Worm (Caenorhabditis elegans) whole organism, L2 larva: ENCODE measurements around the gene twk-31.

Source experiments
- F13H6.1 ChIP-seq: sonication (generic microtip); optimal IDR thresholded peaks from 2 replicates; lab custom pipeline; 2016; ENCODE audit warnings: missing genetic modification characterization, missing compliant biosample characterization
- R02D3.7 ChIP-seq: fragments of 150-350 bp; optimal IDR thresholded peaks from 2 replicates; lab custom pipeline; 2014; ENCODE audit warnings: missing biosample characterization, missing genetic modification characterization
- Y55F3AM.14 ChIP-seq: fragments of 200-800 bp; sonication (Bioruptor generic); optimal IDR thresholded peaks from 2 replicates; lab custom pipeline; 2018; ENCODE audit warnings: mild to moderate bottlenecking, missing genetic modification characterization, missing compliant biosample characterization
- ZK546.5 ChIP-seq: sonication (generic microtip); optimal IDR thresholded peaks from 2 replicates; lab custom pipeline; 2017; ENCODE audit warnings: missing biosample characterization, missing genetic modification characterization
- aly-2 ChIP-seq: fragments of 150-350 bp; optimal IDR thresholded peaks from 2 replicates; lab custom pipeline; 2014; ENCODE audit warnings: missing biosample characterization, missing genetic modification characterization
- blmp-1 ChIP-seq: sonication (generic microtip); optimal IDR thresholded peaks from 2 replicates; lab custom pipeline; 2017; ENCODE audit warnings: missing genetic modification characterization, mild to moderate bottlenecking, missing compliant biosample characterization, antibody characterized with exemption, moderate library complexity; ENCODE audit not compliant: insufficient read depth
- crh-2 ChIP-seq: sonication (generic microtip); optimal IDR thresholded peaks from 2 replicates; lab custom pipeline; 2017; ENCODE audit warnings: missing biosample characterization, missing genetic modification characterization
- elt-1 ChIP-seq: fragments of 150-350 bp; optimal IDR thresholded peaks from 2 replicates; lab custom pipeline; 2014; ENCODE audit warnings: missing biosample characterization, missing genetic modification characterization
- elt-3 ChIP-seq: sonication (generic microtip); optimal IDR thresholded peaks from 2 replicates; lab custom pipeline; 2017; ENCODE audit warnings: missing biosample characterization, missing genetic modification characterization
- fos-1 ChIP-seq: fragments of 150-350 bp; optimal IDR thresholded peaks from 2 replicates; lab custom pipeline; 2014; ENCODE audit warnings: missing biosample characterization, missing genetic modification characterization
- lin-11 ChIP-seq: fragments of 150-350 bp; sonication (generic microtip); optimal IDR thresholded peaks from 2 replicates; lab custom pipeline; 2014; ENCODE audit warnings: missing biosample characterization, missing genetic modification characterization, inconsistent platforms, mixed read lengths
- lin-13 ChIP-seq: fragments of 150-350 bp; optimal IDR thresholded peaks from 2 replicates; lab custom pipeline; 2014; ENCODE audit warnings: missing biosample characterization, missing genetic modification reagents, missing genetic modification characterization
- lin-39 ChIP-seq: fragments of 150-350 bp; optimal IDR thresholded peaks from 2 replicates; lab custom pipeline; 2014; ENCODE audit warnings: missing biosample characterization, missing genetic modification reagents, missing genetic modification characterization
- lsy-2 ChIP-seq, 2 experiments: fragments of 150-350 bp in 1 of 2; sonication (generic microtip) in 1 of 2; optimal IDR thresholded peaks; 2 replicates each; lab custom pipeline; 2014 to 2017; ENCODE audit warnings: missing biosample characterization in 2 of 2, missing genetic modification characterization in 2 of 2
- mab-5 ChIP-seq: fragments of 150-350 bp; optimal IDR thresholded peaks from 2 replicates; lab custom pipeline; 2014; ENCODE audit warnings: missing biosample characterization, missing genetic modification characterization
- nhr-10 ChIP-seq: sonication (generic microtip); optimal IDR thresholded peaks from 2 replicates; lab custom pipeline; 2017; ENCODE audit warnings: missing biosample characterization, missing genetic modification characterization
- nhr-11 ChIP-seq: fragments of 150-350 bp; optimal IDR thresholded peaks from 2 replicates; lab custom pipeline; 2014; ENCODE audit warnings: missing biosample characterization, missing genetic modification characterization
- nhr-12 ChIP-seq: fragments of 150-350 bp; optimal IDR thresholded peaks from 2 replicates; lab custom pipeline; 2014; ENCODE audit warnings: missing biosample characterization, missing genetic modification characterization
- nhr-129 ChIP-seq: fragments of 150-350 bp; optimal IDR thresholded peaks from 2 replicates; lab custom pipeline; 2014; ENCODE audit warnings: missing biosample characterization, missing genetic modification characterization
- nhr-23 ChIP-seq: fragments of 150-350 bp; optimal IDR thresholded peaks from 2 replicates; lab custom pipeline; 2014; ENCODE audit warnings: missing biosample characterization, missing genetic modification reagents, missing genetic modification characterization
- nhr-6 ChIP-seq: fragments of 150-350 bp; optimal IDR thresholded peaks from 2 replicates; lab custom pipeline; 2014; ENCODE audit warnings: missing biosample characterization, missing genetic modification characterization
- nhr-77 ChIP-seq: fragments of 150-350 bp; optimal IDR thresholded peaks from 2 replicates; lab custom pipeline; 2014; ENCODE audit warnings: missing biosample characterization, missing genetic modification characterization
- sem-4 ChIP-seq: fragments of 150-350 bp; optimal IDR thresholded peaks from 2 replicates; lab custom pipeline; 2014; ENCODE audit warnings: missing biosample characterization, missing genetic modification reagents, missing genetic modification characterization
- skn-1 ChIP-seq: sonication (generic microtip); optimal IDR thresholded peaks from 2 replicates; lab custom pipeline; 2017; ENCODE audit warnings: missing biosample characterization, missing genetic modification characterization
- sma-3 ChIP-seq: sonication (generic microtip); optimal IDR thresholded peaks from 2 replicates; lab custom pipeline; 2016; ENCODE audit warnings: missing genetic modification reagents, missing genetic modification characterization, missing compliant biosample characterization
- sma-9 ChIP-seq, 2 experiments: fragments of 150-350 bp in 1 of 2; sonication (generic microtip) in 1 of 2; optimal IDR thresholded peaks; 2 replicates each; lab custom pipeline; 2014 to 2016; ENCODE audit warnings: missing genetic modification characterization in 2 of 2, mild to moderate bottlenecking in 1 of 2, missing biosample characterization in 1 of 2, missing compliant biosample characterization in 1 of 2, missing genetic modification reagents in 1 of 2, moderate library complexity in 1 of 2
- unc-39 ChIP-seq: fragments of 150-350 bp; optimal IDR thresholded peaks from 2 replicates; lab custom pipeline; 2014; ENCODE audit warnings: missing biosample characterization, missing genetic modification characterization
- unc-55 ChIP-seq: fragments of 150-350 bp; sonication (generic microtip); optimal IDR thresholded peaks from 3 replicates; lab custom pipeline; 2014; ENCODE audit warnings: missing biosample characterization, missing genetic modification reagents, missing genetic modification characterization
- zag-1 ChIP-seq: fragments of 150-350 bp; optimal IDR thresholded peaks from 2 replicates; lab custom pipeline; 2014; ENCODE audit warnings: missing biosample characterization, missing genetic modification characterization
- ztf-1 ChIP-seq: fragments of 200-800 bp; sonication (Bioruptor generic); conservative IDR thresholded peaks from 2 replicates; pipeline ENCODE4 v1.3.6; 2022; ENCODE audit warnings: missing genetic modification characterization, missing compliant biosample characterization
- ztf-11 ChIP-seq: sonication (generic microtip); optimal IDR thresholded peaks from 2 replicates; lab custom pipeline; 2017; ENCODE audit warnings: missing biosample characterization, missing genetic modification characterization
- ztf-4 ChIP-seq: fragments of 150-350 bp; optimal IDR thresholded peaks from 2 replicates; lab custom pipeline; 2014; ENCODE audit warnings: missing biosample characterization, missing genetic modification characterization

Gene twk-31

DNA sequence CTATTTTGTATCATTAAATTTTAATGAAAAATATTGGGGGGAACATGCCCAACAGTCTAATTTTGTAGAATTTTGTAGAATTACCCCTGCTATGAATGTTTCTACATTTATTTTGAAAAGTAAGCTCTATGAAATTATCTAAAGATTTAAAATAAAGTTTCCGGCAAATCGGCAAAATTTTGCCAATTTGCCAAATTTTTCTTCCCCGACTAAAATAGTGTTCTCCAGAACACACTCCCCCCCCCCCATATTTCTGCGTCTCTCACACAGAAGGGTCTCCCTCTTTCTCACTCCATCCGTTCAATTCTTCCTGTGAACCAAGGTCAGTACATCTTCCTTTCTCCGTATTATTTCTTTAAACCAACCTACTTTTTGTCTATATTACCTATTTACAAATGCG lies 5.4 kb upstream of the twk-31 start, which contains the start of gene Y47D3B.4:
TSS of gene Y47D3B.4 (plus strand) at position 301 of the 400 bp plus-strand sequence.
- TF ChIP-seq sem-4 (tag; lab: Kevin White, UChicago) (no peak), zag-1 (tag; lab: Kevin White, UChicago) (no peak), nhr-77 (tag; lab: Kevin White, UChicago) (no peak), nhr-10 (tag; lab: Kevin White, UChicago) (no peak)

DNA sequence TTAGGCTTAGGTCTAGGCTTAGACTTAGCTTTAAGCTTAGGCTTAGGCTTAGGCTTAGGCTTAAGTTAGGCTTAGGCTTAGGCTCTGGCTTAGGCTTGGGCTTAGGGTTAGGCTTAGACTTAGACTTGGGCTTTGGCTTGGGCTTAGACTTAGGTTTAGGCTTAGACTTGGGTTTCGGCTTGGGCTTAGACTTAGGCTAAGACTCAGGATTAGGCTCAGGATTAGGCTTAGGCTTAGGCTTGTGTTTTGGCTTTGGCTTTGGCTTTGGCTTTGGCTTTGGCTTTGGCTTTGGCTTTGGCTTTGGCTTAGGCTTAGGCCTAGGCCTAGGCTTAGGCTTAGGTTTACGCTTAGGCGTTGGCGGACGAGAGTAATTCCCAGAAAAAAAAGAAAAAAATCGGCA lies 9.1 kb downstream of the twk-31 start:
- TF ChIP-seq blmp-1 (no peak), mab-5 (tag; lab: Kevin White, UChicago) (no peak), crh-2 (tag; lab: Kevin White, UChicago) (no peak), zag-1 (tag; lab: Kevin White, UChicago) (no peak), sma-9 (GFP tag; optimal IDR thresholded peaks at IDR 0.05; lab: Kevin White, UChicago) (no peak), sma-9 (tag; optimal IDR thresholded peaks at IDR 0.05; lab: Kevin White, UChicago) (no peak), aly-2 (tag; lab: Kevin White, UChicago) (no peak), unc-55 (GFP tag; lab: Kevin White, UChicago) (no peak), lin-13 (GFP tag; lab: Kevin White, UChicago) (no peak)

DNA sequence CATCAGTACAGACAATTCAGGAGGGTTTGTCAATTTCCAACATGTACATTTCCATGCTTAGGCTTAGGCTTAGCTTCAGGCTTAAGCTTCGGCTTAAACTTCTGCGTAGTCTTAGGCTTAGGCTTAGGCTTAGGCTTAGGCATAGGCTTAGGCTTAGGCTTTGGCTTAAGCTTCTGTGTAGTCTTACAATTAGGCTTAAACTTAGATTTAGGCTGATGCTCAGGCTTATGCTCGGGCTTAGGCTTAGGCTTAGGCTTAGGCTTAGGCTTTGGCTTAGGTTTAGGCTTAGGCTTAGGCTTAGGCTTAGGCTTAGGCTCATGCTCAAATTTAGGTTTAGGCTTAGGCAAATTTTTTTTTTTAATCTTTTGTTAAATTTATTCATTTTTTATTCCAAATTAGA lies 14.3 kb downstream of the twk-31 start:
- no peak for TF ChIP-seq ZK546.5
- TF ChIP-seq sem-4 (tag; lab: Kevin White, UChicago), result no peak
- no peak for TF ChIP-seq elt-3 (tag; lab: Kevin White, UChicago)
- TF ChIP-seq nhr-23 (tag; lab: Kevin White, UChicago), result no peak
- no peak for TF ChIP-seq lsy-2 (tag; optimal IDR thresholded peaks at IDR 0.05; lab: Kevin White, UChicago)
- no peak for TF ChIP-seq nhr-12 (tag; lab: Kevin White, UChicago)
- TF ChIP-seq nhr-6 (tag; lab: Kevin White, UChicago), result no peak
- TF ChIP-seq nhr-10 (tag; lab: Kevin White, UChicago), result no peak
- TF ChIP-seq lin-11 (tag; lab: Kevin White, UChicago), result no peak
- no peak for TF ChIP-seq F13H6.1
- no peak for TF ChIP-seq lin-13 (GFP tag; lab: Kevin White, UChicago)
- TF ChIP-seq, all 48 proteins: peak for 0

DNA sequence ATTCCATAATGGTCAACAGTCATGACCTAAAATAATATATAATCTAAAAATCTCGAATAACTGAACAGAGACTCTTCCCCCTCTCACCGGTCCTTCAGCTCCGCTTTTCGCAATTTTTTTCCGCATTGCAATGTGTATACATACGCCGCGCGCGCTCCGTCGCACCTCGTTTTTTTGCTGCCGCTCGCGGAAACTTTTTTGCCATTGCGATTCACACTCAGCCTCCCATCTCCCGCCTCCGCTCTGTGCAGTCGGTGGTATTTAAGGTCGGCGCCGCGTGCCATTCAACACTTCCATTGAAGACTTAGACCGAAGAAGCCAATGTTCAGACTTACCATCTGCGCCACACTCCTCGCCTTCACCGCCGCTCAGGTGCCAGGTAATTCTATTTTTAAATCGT lies 16.4 kb downstream of the twk-31 start, which contains the start of gene idpc-1:
TSS of gene idpc-1 (plus strand) at position 301 of the 400 bp plus-strand sequence.
- no peak for TF ChIP-seq elt-3 (tag; lab: Kevin White, UChicago)
- TF ChIP-seq sma-3, result no peak
- no peak for TF ChIP-seq ztf-1 (GFP tag; lab: Robert Waterston, UW)
- no peak for TF ChIP-seq fos-1 (tag; lab: Kevin White, UChicago)
- no peak for TF ChIP-seq blmp-1
- TF ChIP-seq R02D3.7 (tag; lab: Kevin White, UChicago), result no peak
- no peak for TF ChIP-seq unc-39 (tag; lab: Kevin White, UChicago)

DNA sequence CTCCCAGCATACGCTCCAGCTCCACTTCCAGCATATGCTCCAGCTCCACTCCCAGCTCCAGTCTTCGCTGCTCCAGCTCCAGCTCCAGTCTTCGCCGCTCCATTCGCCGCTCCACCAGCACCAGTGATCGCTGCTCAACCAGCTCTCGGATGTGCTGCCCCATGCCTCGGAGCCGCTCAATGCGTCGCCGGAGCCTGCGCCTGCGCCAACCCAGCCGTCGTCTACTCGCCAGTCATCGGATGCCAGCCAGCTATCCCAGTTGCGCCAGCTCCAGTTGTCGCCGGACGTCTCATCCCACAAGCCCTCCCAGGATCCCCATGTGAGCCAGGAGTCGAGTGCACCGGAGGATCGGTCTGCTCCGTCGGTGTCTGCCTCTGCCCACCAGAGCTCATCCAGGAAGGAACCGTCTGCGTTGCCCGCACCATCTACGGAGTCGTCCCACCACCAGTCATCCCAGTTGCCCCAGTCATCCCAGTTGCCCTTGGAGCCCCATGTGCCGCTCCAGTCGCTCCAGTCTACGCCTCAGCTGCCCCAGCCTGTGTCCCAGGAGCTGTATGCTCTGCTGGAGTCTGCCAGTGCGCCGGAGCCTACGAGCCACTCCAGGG lies 17.2 kb downstream of the twk-31 start:
- TF ChIP-seq aly-2 (tag; lab: Kevin White, UChicago) (no peak), Y55F3AM.14 (GFP tag; lab: Kevin White, UChicago) (no peak), sma-3 (no peak), sem-4 (tag; lab: Kevin White, UChicago) (no peak), nhr-6 (tag; lab: Kevin White, UChicago) (no peak), lsy-2 (tag; optimal IDR thresholded peaks at IDR 0.05; lab: Kevin White, UChicago) (no peak), nhr-77 (tag; lab: Kevin White, UChicago) (no peak), lin-39 (tag; lab: Kevin White, UChicago) (no peak), elt-3 (tag; lab: Kevin White, UChicago) (no peak), ztf-11 (no peak), sma-9 (GFP tag; optimal IDR thresholded peaks at IDR 0.05; lab: Kevin White, UChicago) (no peak), sma-9 (tag; optimal IDR thresholded peaks at IDR 0.05; lab: Kevin White, UChicago) (no peak), ztf-4 (tag; lab: Kevin White, UChicago) (no peak), nhr-129 (tag; lab: Kevin White, UChicago) (no peak), skn-1 (tag; lab: Kevin White, UChicago) (no peak), nhr-11 (no peak), mab-5 (tag; lab: Kevin White, UChicago) (no peak), ZK546.5 (no peak), R02D3.7 (tag; lab: Kevin White, UChicago) (no peak), elt-1 (tag; lab: Kevin White, UChicago) (no peak), lin-13 (GFP tag; lab: Kevin White, UChicago) (no peak)
